Fruit fly (Drosophila melanogaster) whole organism, embryonic: ENCODE measurements around the gene cyr.

ENCODE experiments used
- Atf6 ChIP-seq: fragments of 200-800 bp; sonication (Bioruptor generic); IDR thresholded peaks from 2 replicates; pipeline ENCODE4 v1.3.6; 2022; ENCODE audit warnings: missing biosample characterization, missing genetic modification characterization
- CG12299 ChIP-seq: fragments of 200-800 bp; sonication (Bioruptor generic); optimal IDR thresholded peaks from 2 replicates; lab custom pipeline; 2018; ENCODE audit warnings: missing biosample characterization, mild to moderate bottlenecking, missing genetic modification characterization
- CG12942 ChIP-seq: fragments of 200-800 bp; sonication (Bioruptor generic); optimal IDR thresholded peaks from 3 replicates; lab custom pipeline; 2016; ENCODE audit warnings: missing biosample characterization, missing genetic modification characterization
- CG13296 ChIP-seq: fragments of 200-800 bp; sonication (Bioruptor generic); optimal IDR thresholded peaks from 3 replicates; lab custom pipeline; 2018; ENCODE audit warnings: missing biosample characterization, mild to moderate bottlenecking, missing genetic modification characterization
- CG15073 ChIP-seq: fragments of 200-800 bp; sonication (Bioruptor generic); optimal IDR thresholded peaks from 2 replicates; lab custom pipeline; 2016; ENCODE audit warnings: missing biosample characterization, missing genetic modification characterization
- CG15269 ChIP-seq: fragments of 200-800 bp; sonication (Bioruptor generic); optimal IDR thresholded peaks from 2 replicates; lab custom pipeline; 2018; ENCODE audit warnings: missing biosample characterization, mild to moderate bottlenecking, missing genetic modification characterization, moderate library complexity
- CG15514 ChIP-seq: fragments of 200-800 bp; sonication (Bioruptor generic); optimal IDR thresholded peaks from 3 replicates; lab custom pipeline; 2017; ENCODE audit warnings: missing biosample characterization, missing genetic modification characterization, mild to moderate bottlenecking, moderate library complexity, missing genetic modification reagents
- CG17186 ChIP-seq: fragments of 200-800 bp; sonication (Bioruptor generic); optimal IDR thresholded peaks from 3 replicates; lab custom pipeline; 2017; ENCODE audit warnings: missing biosample characterization, missing genetic modification reagents, missing genetic modification characterization
- CG18476 ChIP-seq: fragments of 200-800 bp; sonication (Bioruptor generic); optimal IDR thresholded peaks from 2 replicates; lab custom pipeline; 2016; ENCODE audit warnings: missing biosample characterization, mild to moderate bottlenecking, missing genetic modification characterization
- CG2202 ChIP-seq: fragments of 200-800 bp; sonication (Bioruptor generic); optimal IDR thresholded peaks from 2 replicates; lab custom pipeline; 2018; ENCODE audit warnings: missing biosample characterization, mild to moderate bottlenecking, missing genetic modification characterization
- CG2889 ChIP-seq: fragments of 200-800 bp; sonication (Bioruptor generic); IDR thresholded peaks from 3 replicates; pipeline ENCODE4 v1.3.6; 2022; ENCODE audit warnings: missing biosample characterization, missing genetic modification characterization
- CG3407 ChIP-seq: fragments of 200-800 bp; sonication (Bioruptor generic); optimal IDR thresholded peaks from 2 replicates; lab custom pipeline; 2018; ENCODE audit warnings: missing biosample characterization, mild to moderate bottlenecking, missing genetic modification characterization
- CG3838 ChIP-seq: fragments of 200-800 bp; sonication (Bioruptor generic); optimal IDR thresholded peaks from 3 replicates; lab custom pipeline; 2016; ENCODE audit warnings: missing biosample characterization, missing genetic modification characterization
- CG5245 ChIP-seq: fragments of 200-800 bp; sonication (Bioruptor generic); optimal IDR thresholded peaks from 3 replicates; lab custom pipeline; 2016; ENCODE audit warnings: missing biosample characterization, missing genetic modification characterization
- CG6654 ChIP-seq: fragments of 200-800 bp; sonication (Bioruptor generic); optimal IDR thresholded peaks from 2 replicates; lab custom pipeline; 2017; ENCODE audit warnings: missing biosample characterization, mild to moderate bottlenecking, missing genetic modification characterization
- CG7745 ChIP-seq: fragments of 200-800 bp; sonication (Bioruptor generic); optimal IDR thresholded peaks from 2 replicates; lab custom pipeline; 2018; ENCODE audit warnings: missing biosample characterization, mild to moderate bottlenecking, missing genetic modification characterization, moderate library complexity
- CG7963 ChIP-seq: fragments of 200-800 bp; sonication (Bioruptor generic); IDR thresholded peaks from 3 replicates; pipeline ENCODE4 v1.3.6; 2022; ENCODE audit warnings: missing biosample characterization, missing genetic modification characterization; ENCODE audit not compliant: partially characterized antibody
- CG8359 ChIP-seq: fragments of 200-800 bp; sonication (Bioruptor generic); optimal IDR thresholded peaks from 2 replicates; lab custom pipeline; 2017; ENCODE audit warnings: missing biosample characterization, mild to moderate bottlenecking, missing genetic modification characterization, borderline replicate concordance
- CG9215 ChIP-seq: fragments of 200-800 bp; sonication (Bioruptor generic); IDR thresholded peaks from 2 replicates; pipeline ENCODE4 v1.3.6; 2022; ENCODE audit warnings: missing biosample characterization, missing genetic modification characterization
- CG9932 ChIP-seq: fragments of 200-800 bp; sonication (Bioruptor generic); IDR thresholded peaks from 2 replicates; pipeline ENCODE4 v1.3.6; 2022; ENCODE audit warnings: missing biosample characterization, missing genetic modification characterization
- Drgx ChIP-seq: fragments of 200-800 bp; sonication (Bioruptor generic); IDR thresholded peaks from 2 replicates; pipeline ENCODE4 v1.3.6; 2022; ENCODE audit warnings: missing biosample characterization, missing genetic modification characterization
- Gsc ChIP-seq: fragments of 200-800 bp; sonication (Bioruptor generic); IDR thresholded peaks from 2 replicates; pipeline ENCODE4 v1.3.6; 2022; ENCODE audit warnings: missing biosample characterization, missing genetic modification characterization
- HLH3B ChIP-seq: fragments of 200-800 bp; sonication (Bioruptor generic); IDR thresholded peaks from 2 replicates; pipeline ENCODE4 v1.3.6; 2022; ENCODE audit warnings: missing biosample characterization, missing genetic modification characterization
- HmgD ChIP-seq: fragments of 200-800 bp; sonication (Bioruptor generic); optimal IDR thresholded peaks from 3 replicates; lab custom pipeline; 2016; ENCODE audit warnings: missing biosample characterization, missing genetic modification characterization
- NC2α ChIP-seq: fragments of 200-800 bp; sonication (Bioruptor generic); optimal IDR thresholded peaks from 2 replicates; lab custom pipeline; 2016; ENCODE audit warnings: missing biosample characterization, missing genetic modification characterization
- Optix ChIP-seq: fragments of 200-800 bp; sonication (Bioruptor generic); IDR thresholded peaks from 3 replicates; pipeline ENCODE4 v1.3.6; 2022; ENCODE audit warnings: missing biosample characterization, missing genetic modification characterization
- Rfx ChIP-seq: fragments of 200-800 bp; sonication (Bioruptor generic); IDR thresholded peaks from 2 replicates; pipeline ENCODE4 v1.3.6; 2022; ENCODE audit warnings: missing biosample characterization, missing genetic modification characterization
- YL-1 ChIP-seq: fragments of 200-800 bp; sonication (Bioruptor generic); optimal IDR thresholded peaks from 3 replicates; lab custom pipeline; 2017; ENCODE audit warnings: missing biosample characterization, mild to moderate bottlenecking, missing genetic modification characterization
- abd-A ChIP-seq: fragments of 200-800 bp; sonication (Bioruptor generic); optimal IDR thresholded peaks from 3 replicates; lab custom pipeline; 2019; ENCODE audit warnings: missing biosample characterization, mild to moderate bottlenecking, missing genetic modification characterization, moderate library complexity
- amos ChIP-seq: fragments of 200-800 bp; sonication (Bioruptor generic); IDR thresholded peaks from 2 replicates; pipeline ENCODE4 v1.3.6; 2022; ENCODE audit warnings: missing biosample characterization, missing genetic modification characterization; ENCODE audit not compliant: partially characterized antibody
- ap ChIP-seq: fragments of 200-800 bp; sonication (Bioruptor generic); IDR thresholded peaks from 2 replicates; pipeline ENCODE4 v1.3.6; 2022; ENCODE audit warnings: missing biosample characterization, missing genetic modification characterization
- bbx ChIP-seq: fragments of 200-800 bp; sonication (Bioruptor generic); IDR thresholded peaks from 2 replicates; pipeline ENCODE4 v1.3.6; 2022; ENCODE audit warnings: missing biosample characterization, missing genetic modification characterization; ENCODE audit not compliant: partially characterized antibody
- cato ChIP-seq: fragments of 200-800 bp; sonication (Bioruptor generic); optimal IDR thresholded peaks from 2 replicates; lab custom pipeline; 2016; ENCODE audit warnings: missing biosample characterization, missing genetic modification characterization, borderline replicate concordance
- chn ChIP-seq: fragments of 200-800 bp; sonication (Bioruptor generic); optimal IDR thresholded peaks from 2 replicates; lab custom pipeline; 2016; ENCODE audit warnings: missing biosample characterization, missing genetic modification characterization
- crp ChIP-seq, 2 experiments: fragments of 200-800 bp; sonication (Bioruptor generic); optimal IDR thresholded peaks; 2 replicates in 1 of 2; 3 replicates in 1 of 2; lab custom pipeline; 2017; ENCODE audit warnings: missing biosample characterization in 2 of 2, missing genetic modification characterization in 2 of 2, mild to moderate bottlenecking in 1 of 2, moderate library complexity in 1 of 2
- disco-r ChIP-seq: fragments of 200-800 bp; sonication (Bioruptor generic); optimal IDR thresholded peaks from 2 replicates; lab custom pipeline; 2016; ENCODE audit warnings: missing biosample characterization, missing genetic modification characterization
- eyg ChIP-seq: fragments of 200-800 bp; sonication (Bioruptor generic); optimal IDR thresholded peaks from 3 replicates; lab custom pipeline; 2016; ENCODE audit warnings: missing biosample characterization, missing genetic modification characterization
- fd96Cb ChIP-seq: fragments of 200-800 bp; sonication (Bioruptor generic); optimal IDR thresholded peaks from 2 replicates; lab custom pipeline; 2018; ENCODE audit warnings: missing biosample characterization, mild to moderate bottlenecking, missing genetic modification characterization, moderate library complexity
- gce ChIP-seq: fragments of 200-800 bp; sonication (Bioruptor generic); IDR thresholded peaks from 3 replicates; pipeline ENCODE4 v1.3.6; 2022; ENCODE audit warnings: missing biosample characterization, missing genetic modification characterization
- insv ChIP-seq, 2 experiments: fragments of 200-800 bp; sonication (Bioruptor generic); optimal IDR thresholded peaks; 3 replicates each; lab custom pipeline; 2016 to 2018; ENCODE audit warnings: missing biosample characterization in 2 of 2, missing genetic modification characterization in 2 of 2
- maf-S ChIP-seq: fragments of 200-800 bp; sonication (Bioruptor generic); optimal IDR thresholded peaks from 2 replicates; lab custom pipeline; 2016; ENCODE audit warnings: missing biosample characterization, missing genetic modification characterization
- schlank ChIP-seq: fragments of 200-800 bp; sonication (Bioruptor generic); optimal IDR thresholded peaks from 2 replicates; lab custom pipeline; 2018; ENCODE audit warnings: missing biosample characterization, mild to moderate bottlenecking, missing genetic modification characterization
- sim ChIP-seq: fragments of 200-800 bp; sonication (Bioruptor generic); IDR thresholded peaks from 2 replicates; pipeline ENCODE4 v1.3.6; 2022; ENCODE audit warnings: missing biosample characterization, missing genetic modification characterization
- ssp ChIP-seq: fragments of 200-800 bp; sonication (Bioruptor generic); IDR thresholded peaks from 2 replicates; pipeline ENCODE4 v1.3.6; 2022; ENCODE audit warnings: missing biosample characterization, missing genetic modification characterization
- tll ChIP-seq, 2 experiments: fragments of 200-800 bp in 1 of 2; fragments of >200 bp in 1 of 2; sonication (Bioruptor generic) in 1 of 2; optimal IDR thresholded peaks; 2 replicates each; lab custom pipeline; 2017 to 2019; ENCODE audit warnings: missing biosample characterization in 2 of 2, missing genetic modification characterization in 2 of 2, mild to moderate bottlenecking in 1 of 2, moderate library complexity in 1 of 2
- tx ChIP-seq: fragments of 200-800 bp; sonication (Bioruptor generic); optimal IDR thresholded peaks from 2 replicates; lab custom pipeline; 2016; ENCODE audit warnings: missing biosample characterization, missing genetic modification characterization
- wdn ChIP-seq: fragments of 200-800 bp; sonication (Bioruptor generic); IDR thresholded peaks from 2 replicates; pipeline ENCODE4 v1.3.6; 2022; ENCODE audit warnings: missing biosample characterization, missing genetic modification characterization
- wor ChIP-seq: fragments of 200-800 bp; sonication (Bioruptor generic); IDR thresholded peaks from 2 replicates; pipeline ENCODE4 v1.3.6; 2022; ENCODE audit warnings: missing biosample characterization, missing genetic modification characterization
- yki ChIP-seq: fragments of >200 bp; optimal IDR thresholded peaks from 3 replicates; lab custom pipeline; 2018

Gene cyr

DNA sequence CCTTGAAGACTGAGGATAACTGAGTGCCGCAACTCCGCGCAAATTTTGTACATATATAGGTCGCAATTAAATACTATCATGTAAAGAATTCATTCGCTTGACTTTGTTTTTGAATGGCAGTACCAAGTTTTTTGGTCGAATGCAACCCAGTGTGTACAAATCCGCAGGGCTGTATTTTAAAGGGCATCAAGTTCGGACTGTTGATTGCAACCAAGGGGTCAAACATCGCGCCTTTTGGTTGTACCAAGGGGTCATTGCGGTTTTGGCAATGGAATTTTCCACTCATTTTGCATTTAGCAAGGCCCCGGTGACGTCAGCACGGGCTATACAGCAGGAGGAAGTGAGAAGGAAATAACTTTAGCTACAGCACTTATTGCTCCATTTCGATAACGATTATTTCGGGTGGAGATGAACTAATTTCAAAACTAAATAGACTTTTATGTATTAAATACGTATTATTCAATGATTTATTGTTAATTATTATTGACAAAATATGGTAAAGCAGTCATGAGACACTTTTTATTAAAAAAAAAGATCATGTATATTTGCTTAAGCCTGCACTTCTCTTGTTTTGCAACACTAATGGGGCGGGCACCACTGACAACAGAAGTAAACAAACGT is 3.7 kb downstream of the cyr start, which contains the start of gene CG10958 (continued):
- TF ChIP-seq sim (GFP tag; lab: Robert Waterston, UW) (0 out of 2 replicates have a peak, but pooled peaks have one; percentile 10), CG7745 (no peak), CG17186 (GFP tag; lab: Kevin White, UChicago) (peak; percentile 29), gce (GFP tag; lab: Robert Waterston, UW) (no peak), cato (peak; percentile 11), eyg (GFP tag; lab: Kevin White, UChicago) (no peak), Rfx (peak; percentile 66), CG13296 (GFP tag; lab: Kevin White, UChicago) (peak; percentile 61), maf-S (GFP tag; lab: Kevin White, UChicago) (peak; percentile 4), amos (GFP tag; lab: Robert Waterston, UW) (no peak), CG7963 (GFP tag; lab: Robert Waterston, UW) (no peak), CG15514 (peak; percentile 85), CG6654 (GFP tag; lab: Kevin White, UChicago) (no peak), schlank (tag; lab: Kevin White, UChicago) (no peak), tll (GFP tag; optimal IDR thresholded peaks at IDR 0.05; lab: Kevin White, UChicago) (peak in 1 of 2 experiments; percentile 3), CG18476 (peak; percentile 32), Atf6 (GFP tag; lab: Robert Waterston, UW) (peak; percentile 58; the same call in 1 of the 2 replicates), Optix (GFP tag; lab: Robert Waterston, UW) (no peak), CG3407 (peak; percentile 20), CG2202 (no peak), Drgx (GFP tag; lab: Robert Waterston, UW) (peak; percentile 45; the same call in 1 of the 2 replicates), yki (no peak), tx (GFP tag; lab: Kevin White, UChicago) (no peak), wor (GFP tag; lab: Robert Waterston, UW) (0 out of 2 replicates have a peak, but pooled peaks have one; percentile 28), CG15269 (tag; lab: Kevin White, UChicago) (peak; percentile 64), CG2889 (no peak), ssp (peak; percentile 38; the same call in 1 of the 2 replicates), chn (peak; percentile 26), CG5245 (GFP tag; lab: Kevin White, UChicago) (peak; percentile 58), bbx (GFP tag; lab: Robert Waterston, UW) (no peak; the same call in 1 of the 2 replicates), disco-r (GFP tag; lab: Kevin White, UChicago) (no peak), CG12942 (peak; percentile 56), fd96Cb (tag; lab: Kevin White, UChicago) (peak; percentile 28), YL-1 (GFP tag; lab: Kevin White, UChicago) (peak; percentile 58), ap (peak; percentile 39; the same call in 1 of the 2 replicates), CG8359 (no peak), crp (GFP tag; optimal IDR thresholded peaks at IDR 0.05; lab: Kevin White, UChicago) (peak in 1 of 2 experiments; percentile 23), HmgD (GFP tag; lab: Kevin White, UChicago) (no peak), Gsc (no peak), wdn (GFP tag; lab: Robert Waterston, UW) (0 out of 2 replicates have a peak, but pooled peaks have one; percentile 27), CG15073 (no peak), CG9215 (GFP tag; lab: Robert Waterston, UW) (peak; percentile 30; the same call in 1 of the 2 replicates), insv (GFP tag; optimal IDR thresholded peaks at IDR 0.05; lab: Kevin White, UChicago) (peak in 1 of 2 experiments; percentile 42), CG3838 (peak; percentile 53), abd-A (tag; lab: Kevin White, UChicago) (no peak), CG12299 (peak; percentile 46), NC2α (no peak), CG9932 (peak; percentile 69), HLH3B (GFP tag; lab: Robert Waterston, UW) (0 out of 2 replicates have a peak, but pooled peaks have one; percentile 22)
